Worm (Caenorhabditis elegans) whole organism, L4 larva: ENCODE measurements around the gene pars-1.
A peak's percentile ranks its signal among the peaks of the same experiment; 100 is the strongest.

Experiments used
- D1046.2 ChIP-seq: fragments of 200-800 bp; sonication (Bioruptor generic); IDR thresholded peaks from 2 replicates; pipeline ENCODE4 v1.3.6; 2022; ENCODE audit warnings: missing genetic modification characterization, missing compliant biosample characterization
- F49E8.2 ChIP-seq: sonication (generic microtip); optimal IDR thresholded peaks from 2 replicates; lab custom pipeline; 2016; ENCODE audit warnings: missing compliant biosample characterization, mild to moderate bottlenecking, missing genetic modification characterization, borderline replicate concordance
- R02D3.7 ChIP-seq: fragments of 150-350 bp; sonication (generic microtip); optimal IDR thresholded peaks from 3 replicates; lab custom pipeline; 2014; ENCODE audit warnings: missing biosample characterization, missing genetic modification characterization
- T20F7.1 ChIP-seq: fragments of 200-800 bp; sonication (Bioruptor generic); optimal IDR thresholded peaks from 2 replicates; lab custom pipeline; 2018; ENCODE audit warnings: mild to moderate bottlenecking, missing genetic modification characterization, missing compliant biosample characterization
- Y48G9A.11 ChIP-seq: fragments of 200-800 bp; sonication (Bioruptor generic); IDR thresholded peaks from 2 replicates; pipeline ENCODE4 v1.3.6; 2022; ENCODE audit warnings: missing genetic modification reagents, missing genetic modification characterization, missing compliant biosample characterization
- Y5F2A.4 ChIP-seq: fragments of 200-800 bp; sonication (Bioruptor generic); optimal IDR thresholded peaks from 2 replicates; lab custom pipeline; 2018; ENCODE audit warnings: mild to moderate bottlenecking, missing genetic modification characterization, missing compliant biosample characterization
- aha-1 ChIP-seq: fragments of 150-350 bp; peaks from one replicate; lab custom pipeline; 2014; ENCODE audit warnings: missing biosample characterization, missing genetic modification characterization
- ama-1 ChIP-seq: fragments of 150-350 bp; optimal IDR thresholded peaks from 2 replicates; lab custom pipeline; 2014; ENCODE audit warnings: inconsistent platforms, mixed read lengths
- attf-4 ChIP-seq: sonication (generic microtip); optimal IDR thresholded peaks from 3 replicates; lab custom pipeline; 2017; ENCODE audit warnings: missing biosample characterization, missing genetic modification characterization
- ceh-20 ChIP-seq: fragments of 200-800 bp; sonication (Bioruptor generic); IDR thresholded peaks from 2 replicates; pipeline ENCODE4 v1.3.6; 2022; ENCODE audit warnings: missing genetic modification reagents, missing genetic modification characterization, missing compliant biosample characterization
- ceh-32 ChIP-seq: sonication (generic microtip); optimal IDR thresholded peaks from 2 replicates; lab custom pipeline; 2016; ENCODE audit warnings: mild to moderate bottlenecking, missing genetic modification characterization, missing compliant biosample characterization; ENCODE audit not compliant: poor library complexity
- ceh-44 ChIP-seq: fragments of 200-800 bp; sonication (Bioruptor generic); IDR thresholded peaks from 2 replicates; pipeline ENCODE4 v1.3.6; 2022; ENCODE audit warnings: missing genetic modification reagents, missing genetic modification characterization, missing compliant biosample characterization
- daf-12 ChIP-seq: fragments of 150-350 bp; optimal IDR thresholded peaks from 2 replicates; lab custom pipeline; 2014; ENCODE audit warnings: missing biosample characterization, missing genetic modification reagents, missing genetic modification characterization
- dmd-6 ChIP-seq: fragments of 200-800 bp; sonication (Bioruptor generic); IDR thresholded peaks from 2 replicates; pipeline ENCODE4 v1.3.6; 2022; ENCODE audit warnings: missing genetic modification reagents, missing genetic modification characterization, missing compliant biosample characterization
- dmd-9 ChIP-seq: fragments of 200-800 bp; sonication (Bioruptor generic); IDR thresholded peaks from 2 replicates; pipeline ENCODE4 v1.3.6; 2022; ENCODE audit warnings: missing genetic modification reagents, missing genetic modification characterization, missing compliant biosample characterization
- dpl-1 ChIP-seq: fragments of 150-350 bp; optimal IDR thresholded peaks from 2 replicates; lab custom pipeline; 2014; ENCODE audit warnings: missing biosample characterization, missing genetic modification reagents, missing genetic modification characterization
- dve-1 ChIP-seq: sonication (generic microtip); optimal IDR thresholded peaks from 2 replicates; lab custom pipeline; 2017; ENCODE audit warnings: antibody characterized with exemption, mild to moderate bottlenecking, missing genetic modification characterization, missing compliant biosample characterization; ENCODE audit not compliant: insufficient read depth
- egl-43 ChIP-seq: fragments of 200-800 bp; sonication (Bioruptor generic); IDR thresholded peaks from 2 replicates; pipeline ENCODE4 v1.3.6; 2022; ENCODE audit warnings: missing genetic modification reagents, missing genetic modification characterization, missing compliant biosample characterization
- fkh-10 ChIP-seq: fragments of 150-350 bp; optimal IDR thresholded peaks from 2 replicates; lab custom pipeline; 2014; ENCODE audit warnings: missing biosample characterization, missing genetic modification reagents, missing genetic modification characterization
- hlh-11 ChIP-seq: fragments of 200-800 bp; sonication (Bioruptor generic); optimal IDR thresholded peaks from 2 replicates; lab custom pipeline; 2018; ENCODE audit warnings: mild to moderate bottlenecking, missing genetic modification characterization, missing compliant biosample characterization
- hlh-30 ChIP-seq: sonication (generic microtip); optimal IDR thresholded peaks from 2 replicates; lab custom pipeline; 2017; ENCODE audit warnings: antibody characterized with exemption, mild to moderate bottlenecking, missing genetic modification characterization, missing compliant biosample characterization; ENCODE audit not compliant: insufficient read depth
- hmg-1.1 ChIP-seq: fragments of 200-800 bp; sonication (Bioruptor generic); IDR thresholded peaks from 2 replicates; pipeline ENCODE4 v1.3.6; 2022; ENCODE audit warnings: missing genetic modification reagents, missing genetic modification characterization, missing compliant biosample characterization
- lin-38 ChIP-seq: fragments of 200-800 bp; sonication (Bioruptor generic); IDR thresholded peaks from 2 replicates; pipeline ENCODE4 v1.3.6; 2022; ENCODE audit warnings: missing genetic modification reagents, missing genetic modification characterization, missing compliant biosample characterization
- lsy-2 ChIP-seq, 2 experiments: fragments of 150-350 bp in 1 of 2; sonication (generic microtip) in 1 of 2; optimal IDR thresholded peaks; 2 replicates each; lab custom pipeline; 2014 to 2017; ENCODE audit warnings: missing biosample characterization in 2 of 2, missing genetic modification characterization in 2 of 2
- mdl-1 ChIP-seq, 2 experiments: fragments of 150-350 bp in 1 of 2; sonication (generic microtip) in 1 of 2; optimal IDR thresholded peaks; 2 replicates each; lab custom pipeline; 2014 to 2017; ENCODE audit warnings: missing biosample characterization in 2 of 2, missing genetic modification characterization in 2 of 2
- mep-1 ChIP-seq: fragments of 150-350 bp; sonication (generic microtip); optimal IDR thresholded peaks from 3 replicates; lab custom pipeline; 2014; ENCODE audit warnings: missing biosample characterization, missing genetic modification characterization
- mes-2 ChIP-seq: sonication (generic microtip); optimal IDR thresholded peaks from 2 replicates; lab custom pipeline; 2016; ENCODE audit warnings: missing genotype, mild to moderate bottlenecking, missing genetic modification characterization, missing compliant biosample characterization; ENCODE audit not compliant: poor library complexity, severe bottlenecking
- mxl-2 ChIP-seq: fragments of 200-800 bp; sonication (Bioruptor generic); conservative IDR thresholded peaks from 2 replicates; pipeline ENCODE4 v1.3.6; 2022; ENCODE audit warnings: missing genetic modification reagents, missing genetic modification characterization, missing compliant biosample characterization
- mxl-3 ChIP-seq: fragments of 200-800 bp; sonication (Bioruptor generic); optimal IDR thresholded peaks from 2 replicates; lab custom pipeline; 2018; ENCODE audit warnings: mild to moderate bottlenecking, missing genetic modification characterization, missing compliant biosample characterization
- nhr-102 ChIP-seq: sonication (generic microtip); optimal IDR thresholded peaks from 2 replicates; lab custom pipeline; 2016; ENCODE audit warnings: mild to moderate bottlenecking, missing genetic modification characterization, moderate library complexity, missing compliant biosample characterization
- nhr-25 ChIP-seq: sonication (generic microtip); optimal IDR thresholded peaks from 2 replicates; lab custom pipeline; 2017; ENCODE audit warnings: missing genetic modification characterization, mild to moderate bottlenecking, missing compliant biosample characterization, antibody characterized with exemption, moderate library complexity, borderline replicate concordance; ENCODE audit not compliant: insufficient read depth
- nhr-28 ChIP-seq: fragments of 150-350 bp; optimal IDR thresholded peaks from 2 replicates; lab custom pipeline; 2014; ENCODE audit warnings: missing biosample characterization, missing genetic modification characterization
- nhr-42 ChIP-seq: fragments of 200-800 bp; sonication (Bioruptor generic); IDR thresholded peaks from 2 replicates; pipeline ENCODE4 v1.3.6; 2022; ENCODE audit warnings: missing genetic modification characterization, missing compliant biosample characterization
- nhr-48 ChIP-seq: sonication (generic microtip); optimal IDR thresholded peaks from 2 replicates; lab custom pipeline; 2016; ENCODE audit warnings: mild to moderate bottlenecking, missing genetic modification characterization, missing compliant biosample characterization
- nhr-6 ChIP-seq: fragments of 150-350 bp; optimal IDR thresholded peaks from 2 replicates; lab custom pipeline; 2014; ENCODE audit warnings: missing biosample characterization, missing genetic modification characterization
- nhr-76 ChIP-seq: fragments of 150-350 bp; optimal IDR thresholded peaks from 2 replicates; lab custom pipeline; 2014; ENCODE audit warnings: missing biosample characterization, missing genetic modification characterization
- nhr-77 ChIP-seq: fragments of 150-350 bp; optimal IDR thresholded peaks from 2 replicates; lab custom pipeline; 2014; ENCODE audit warnings: missing biosample characterization, missing genetic modification characterization
- php-3 ChIP-seq: fragments of 200-800 bp; sonication (Bioruptor generic); IDR thresholded peaks from 2 replicates; pipeline ENCODE4 v1.3.6; 2022; ENCODE audit warnings: missing genetic modification reagents, missing genetic modification characterization, missing compliant biosample characterization
- saeg-2 ChIP-seq: fragments of 200-800 bp; sonication (Bioruptor generic); IDR thresholded peaks from 2 replicates; pipeline ENCODE4 v1.3.6; 2022; ENCODE audit warnings: missing genetic modification reagents, missing genetic modification characterization, missing compliant biosample characterization
- snpc-4 ChIP-seq: fragments of 150-350 bp; optimal IDR thresholded peaks from 2 replicates; lab custom pipeline; 2014; ENCODE audit warnings: missing biosample characterization, missing genetic modification characterization
- tag-97 ChIP-seq: fragments of 200-800 bp; sonication (Bioruptor generic); IDR thresholded peaks from 2 replicates; pipeline ENCODE4 v1.3.6; 2022; ENCODE audit warnings: missing genetic modification characterization, missing compliant biosample characterization
- unc-130 ChIP-seq: sonication (generic microtip); optimal IDR thresholded peaks from 2 replicates; lab custom pipeline; 2016; ENCODE audit warnings: missing genetic modification reagents, missing genetic modification characterization, missing compliant biosample characterization
- unc-62 ChIP-seq, 3 experiments: fragments of 150-350 bp in 1 of 3; sonication (generic microtip); optimal IDR thresholded peaks in 2 of 3; peaks in 1 of 3; 1 replicate in 1 of 3; 2 replicates in 2 of 3; lab custom pipeline; 2014 to 2017; ENCODE audit warnings: missing biosample characterization in 3 of 3, missing genetic modification characterization in 3 of 3, missing genetic modification reagents in 3 of 3, missing genotype in 1 of 3
- vab-7 ChIP-seq: fragments of 200-800 bp; sonication (Bioruptor generic); IDR thresholded peaks from 2 replicates; pipeline ENCODE4 v1.3.6; 2022; ENCODE audit warnings: missing genetic modification reagents, missing genetic modification characterization, missing compliant biosample characterization
- zip-2 ChIP-seq: fragments of 150-350 bp; optimal IDR thresholded peaks from 2 replicates; lab custom pipeline; 2014; ENCODE audit warnings: missing biosample characterization, missing genetic modification characterization
- ztf-7 ChIP-seq: fragments of 150-350 bp; optimal IDR thresholded peaks from 2 replicates; lab custom pipeline; 2014; ENCODE audit warnings: missing biosample characterization, missing genetic modification characterization

pars-1 gene

ce11 chrIII:7273718-7274117, 34.9 kb downstream of the pars-1 start:
- TF ChIP-seq lsy-2 (tag; optimal IDR thresholded peaks at IDR 0.05; lab: Kevin White, UChicago): no peak
- no peak for TF ChIP-seq zip-2 (tag; lab: Kevin White, UChicago)
- TF ChIP-seq aha-1 (tag; lab: Kevin White, UChicago): no peak
- TF ChIP-seq ceh-20: no peak
- peak; percentile 44 for TF ChIP-seq nhr-28
- no peak for TF ChIP-seq ama-1 (lab: Kevin White, UChicago)
- no peak for TF ChIP-seq ztf-7 (tag; lab: Kevin White, UChicago)
- no peak for TF ChIP-seq nhr-48 (tag; lab: Kevin White, UChicago)
- no peak for TF ChIP-seq egl-43 (GFP tag; lab: Robert Waterston, UW)
- TF ChIP-seq mdl-1 (tag; optimal IDR thresholded peaks at IDR 0.05; lab: Kevin White, UChicago): peak in 1 of 2 experiments; percentile 63
- TF ChIP-seq F49E8.2 (tag; lab: Kevin White, UChicago): no peak
- TF ChIP-seq nhr-76: no peak
- TF ChIP-seq mxl-3 (GFP tag; lab: Kevin White, UChicago): peak; percentile 2
- TF ChIP-seq mxl-2 (GFP tag; lab: Robert Waterston, UW): no peak
- TF ChIP-seq fkh-10 (GFP tag; lab: Kevin White, UChicago): no peak
- no peak for TF ChIP-seq unc-130
- TF ChIP-seq snpc-4 (tag; lab: Kevin White, UChicago): no peak
- TF ChIP-seq R02D3.7 (tag; lab: Kevin White, UChicago): no peak
- no peak for TF ChIP-seq saeg-2
- no peak for TF ChIP-seq vab-7 (GFP tag; lab: Robert Waterston, UW)
- TF ChIP-seq D1046.2 (GFP tag; lab: Robert Waterston, UW): no peak
- no peak for TF ChIP-seq nhr-42 (GFP tag; lab: Robert Waterston, UW)
- 0 out of 2 replicates have a peak, but pooled peaks have one; percentile 35 for TF ChIP-seq dmd-6 (GFP tag; lab: Robert Waterston, UW)
- no peak for TF ChIP-seq attf-4
- TF ChIP-seq ceh-32 (tag; lab: Kevin White, UChicago): no peak
- peak; percentile 28 for TF ChIP-seq hlh-11
- TF ChIP-seq mes-2 (tag; lab: Kevin White, UChicago): no peak
- no peak for TF ChIP-seq php-3 (GFP tag; lab: Robert Waterston, UW)
- TF ChIP-seq nhr-102 (tag; lab: Kevin White, UChicago): no peak
- TF ChIP-seq nhr-6 (tag; lab: Kevin White, UChicago): no peak
- TF ChIP-seq nhr-77 (tag; lab: Kevin White, UChicago): no peak
- TF ChIP-seq ceh-44 (GFP tag; lab: Robert Waterston, UW): no peak
- TF ChIP-seq hlh-30 (tag; lab: Kevin White, UChicago): peak; percentile 64

ce11 chrIII:7275296-7275695, 36.5 kb downstream of the pars-1 start, which contains the start of gene psd-1:
Gene psd-1, minus strand, starts transcription at chrIII:7275396.
- TF ChIP-seq saeg-2 (no peak), Y48G9A.11 (GFP tag; lab: Robert Waterston, UW) (no peak), dmd-9 (GFP tag; lab: Robert Waterston, UW) (no peak), mep-1 (no peak)

DNA sequence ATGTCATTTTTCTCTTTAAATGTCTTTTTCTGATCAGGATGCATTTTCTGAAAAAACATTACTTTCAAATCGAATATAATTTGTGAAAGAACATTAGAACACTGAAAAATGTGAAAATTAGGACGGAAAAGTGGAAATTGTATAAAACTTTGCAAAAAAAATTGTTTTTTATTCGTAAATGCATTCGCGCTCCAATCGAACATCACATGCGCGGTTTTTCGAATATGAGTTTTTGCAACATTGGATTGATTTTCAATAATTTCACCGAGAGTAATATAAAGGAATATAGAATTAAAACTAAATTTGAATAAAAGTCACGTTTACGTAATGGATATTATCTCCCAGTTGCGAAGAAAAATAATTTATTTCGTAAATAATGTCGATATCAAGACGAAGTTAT, 38.4 kb downstream of the pars-1 start, which contains the start of the genes spot-1 and B0361.11:
Gene spot-1, minus strand, starts transcription at position 47 of the 400 bp plus-strand sequence.
Gene B0361.11, plus strand, starts transcription at position 372 of the 400 bp plus-strand sequence.
- TF ChIP-seq Y5F2A.4 (GFP tag; lab: Kevin White, UChicago) (no peak), nhr-77 (tag; lab: Kevin White, UChicago) (peak; percentile 23), hmg-1.1 (GFP tag; lab: Robert Waterston, UW) (0 out of 2 replicates have a peak, but pooled peaks have one; percentile 9), tag-97 (no peak), nhr-6 (tag; lab: Kevin White, UChicago) (peak; percentile 81), T20F7.1 (GFP tag; lab: Kevin White, UChicago) (peak; percentile 56), zip-2 (tag; lab: Kevin White, UChicago) (peak; percentile 3), daf-12 (tag; lab: Kevin White, UChicago) (no peak), mes-2 (tag; lab: Kevin White, UChicago) (peak; percentile 63), mep-1 (peak; percentile 33), ceh-32 (tag; lab: Kevin White, UChicago) (no peak), lsy-2 (tag; optimal IDR thresholded peaks at IDR 0.05; lab: Kevin White, UChicago) (peak in 1 of 2 experiments; percentile 78), unc-62 (GFP tag; optimal IDR thresholded peaks at IDR 0.05 in 1 of 2; lab: Kevin White, UChicago) (peak in 1 of 2 experiments; percentile 30), unc-62 (tag; optimal IDR thresholded peaks at IDR 0.05; lab: Kevin White, UChicago) (no peak), nhr-28 (peak; percentile 20), dve-1 (tag; lab: Kevin White, UChicago) (peak; percentile 52), dpl-1 (GFP tag; lab: Kevin White, UChicago) (peak; percentile 96), nhr-25 (no peak), lin-38 (peak; percentile 93)
